Fruit fly (Drosophila melanogaster) whole organism, wandering third instar larva: Measurements from ENCODE around the gene sip2.

Experiments used
- Hnf4 ChIP-seq: fragments of 200-800 bp; sonication (Bioruptor generic); optimal IDR thresholded peaks from 2 replicates; lab custom pipeline; 2016; ENCODE audit warnings: missing biosample characterization, mild to moderate bottlenecking, missing genetic modification characterization
- Jra ChIP-seq: sonication (Bioruptor generic); optimal IDR thresholded peaks from 2 replicates; lab custom pipeline; 2016; ENCODE audit warnings: missing biosample characterization, missing genetic modification characterization
- Mio ChIP-seq: sonication (Bioruptor generic); optimal IDR thresholded peaks from 2 replicates; lab custom pipeline; 2016; ENCODE audit warnings: missing biosample characterization, missing genetic modification characterization
- Myc ChIP-seq: fragments of >200 bp; optimal IDR thresholded peaks from 2 replicates; lab custom pipeline; 2017
- Vsx2 ChIP-seq: fragments of 200-300, 225-300 bp; sonication (Bioruptor generic); optimal IDR thresholded peaks from 2 replicates; lab custom pipeline; 2018; ENCODE audit warnings: missing biosample characterization, missing genetic modification characterization; ENCODE audit not compliant: partially characterized antibody
- br ChIP-seq: fragments of 200-800 bp; sonication (Bioruptor generic); optimal IDR thresholded peaks from 2 replicates; lab custom pipeline; 2016; ENCODE audit warnings: missing biosample characterization, missing genetic modification characterization
- fru ChIP-seq: fragments of 200-800 bp; sonication (Bioruptor generic); optimal IDR thresholded peaks from 3 replicates; lab custom pipeline; 2016; ENCODE audit warnings: missing biosample characterization, mild to moderate bottlenecking, missing genetic modification characterization
- pan ChIP-seq: fragments of >200 bp; optimal IDR thresholded peaks from 2 replicates; lab custom pipeline; 2017
- psq ChIP-seq: fragments of 200-800 bp; sonication (Bioruptor generic); optimal IDR thresholded peaks from 3 replicates; lab custom pipeline; 2017; ENCODE audit warnings: missing biosample characterization, mild to moderate bottlenecking, missing genetic modification characterization, moderate library complexity
- sage ChIP-seq: fragments of 200-800 bp; sonication (Bioruptor generic); optimal IDR thresholded peaks from 2 replicates; lab custom pipeline; 2016; ENCODE audit warnings: missing biosample characterization, mild to moderate bottlenecking, missing genetic modification characterization
- usp ChIP-seq: fragments of >200 bp; optimal IDR thresholded peaks from 2 replicates; lab custom pipeline; 2017; ENCODE audit warnings: missing biosample characterization, missing genetic modification characterization

DNA sequence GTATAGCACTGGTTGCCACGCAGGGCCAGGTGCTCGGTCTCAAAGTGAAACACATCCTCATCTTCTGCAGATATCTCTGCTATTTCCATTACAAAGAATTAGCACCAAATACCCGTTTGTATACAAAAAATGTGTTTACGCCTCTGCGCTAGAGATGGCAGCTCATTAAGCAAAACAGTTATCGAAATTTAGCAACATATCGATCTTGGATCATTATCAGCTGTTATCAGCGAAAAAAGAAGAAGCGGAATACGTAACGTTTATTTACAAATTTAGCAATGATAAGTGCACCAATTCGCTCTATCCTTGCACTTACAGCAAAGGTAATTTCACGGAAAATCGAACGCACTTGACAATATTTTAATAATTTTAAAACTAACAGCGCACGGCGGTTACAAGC is 3.7 kb downstream of the sip2 start, which contains the start of the genes Atac1 and Hmgcl:
- TF ChIP-seq Mio (GFP tag; lab: Kevin White, UChicago) (no peak), fru (GFP tag; lab: Kevin White, UChicago) (no peak), psq (no peak), Hnf4 (GFP tag; lab: Kevin White, UChicago) (no peak), br (GFP tag; lab: Kevin White, UChicago) (no peak), Myc (lab: Kevin White, UChicago) (no peak), Jra (GFP tag; lab: Kevin White, UChicago) (no peak), sage (GFP tag; lab: Kevin White, UChicago) (no peak), pan (no peak), usp (GFP tag; lab: Kevin White, UChicago) (no peak), Vsx2 (GFP tag; lab: Kevin White, UChicago) (no peak)
